Worm (Caenorhabditis elegans) whole organism, late embryonic: ENCODE measurements around the gene C34D4.4.

Experiments used
- C38D4.7 ChIP-seq: fragments of 200-800 bp; sonication (Bioruptor generic); optimal IDR thresholded peaks from 2 replicates; lab custom pipeline; 2018; ENCODE audit warnings: mild to moderate bottlenecking, missing genetic modification characterization, moderate library complexity, missing compliant biosample characterization
- K02D7.2 ChIP-seq: sonication (generic microtip); optimal IDR thresholded peaks from 2 replicates; lab custom pipeline; 2017; ENCODE audit warnings: mild to moderate bottlenecking, missing genetic modification characterization, missing compliant biosample characterization
- K09A11.1 ChIP-seq: sonication (generic microtip); optimal IDR thresholded peaks from 2 replicates; lab custom pipeline; 2017; ENCODE audit warnings: antibody characterized with exemption, mild to moderate bottlenecking, missing genetic modification characterization, missing compliant biosample characterization; ENCODE audit not compliant: insufficient read depth
- Y22D7AL.16 ChIP-seq: sonication (generic microtip); optimal IDR thresholded peaks from 2 replicates; lab custom pipeline; 2016; ENCODE audit warnings: missing genetic modification characterization, missing compliant biosample characterization
- ama-1 ChIP-seq: fragments of 150-350 bp; optimal IDR thresholded peaks from 2 replicates; lab custom pipeline; 2014
- ceh-14 ChIP-seq: sonication (generic microtip); optimal IDR thresholded peaks from 2 replicates; lab custom pipeline; 2016; ENCODE audit warnings: missing genotype, missing genetic modification characterization, missing compliant biosample characterization
- ceh-19 ChIP-seq: fragments of 200-800 bp; sonication (Bioruptor generic); optimal IDR thresholded peaks from 2 replicates; lab custom pipeline; 2018; ENCODE audit warnings: mild to moderate bottlenecking, missing genetic modification characterization, missing compliant biosample characterization
- ceh-22 ChIP-seq: sonication (generic microtip); optimal IDR thresholded peaks from 2 replicates; lab custom pipeline; 2017; ENCODE audit warnings: missing biosample characterization, missing genetic modification characterization
- ceh-30 ChIP-seq: fragments of 150-350 bp; optimal IDR thresholded peaks from 2 replicates; lab custom pipeline; 2014; ENCODE audit warnings: missing biosample characterization, missing genetic modification characterization
- ceh-31 ChIP-seq: sonication (generic microtip); optimal IDR thresholded peaks from 2 replicates; lab custom pipeline; 2016; ENCODE audit warnings: missing genetic modification characterization, missing compliant biosample characterization
- ceh-34 ChIP-seq: sonication (generic microtip); optimal IDR thresholded peaks from 2 replicates; lab custom pipeline; 2016; ENCODE audit warnings: mild to moderate bottlenecking, missing genetic modification characterization, missing compliant biosample characterization
- ceh-9 ChIP-seq: sonication (generic microtip); optimal IDR thresholded peaks from 2 replicates; lab custom pipeline; 2016; ENCODE audit warnings: mild to moderate bottlenecking, missing genetic modification characterization, inconsistent platforms, missing compliant biosample characterization
- che-1 ChIP-seq: sonication (generic microtip); optimal IDR thresholded peaks from 2 replicates; lab custom pipeline; 2016; ENCODE audit warnings: mild to moderate bottlenecking, missing genetic modification characterization, missing compliant biosample characterization
- dmd-4 ChIP-seq: sonication (generic microtip); optimal IDR thresholded peaks from 2 replicates; lab custom pipeline; 2016; ENCODE audit warnings: borderline replicate concordance, missing genetic modification characterization, missing compliant biosample characterization
- dve-1 ChIP-seq: sonication (generic microtip); optimal IDR thresholded peaks from 2 replicates; lab custom pipeline; 2017; ENCODE audit warnings: antibody characterized with exemption, mild to moderate bottlenecking, missing genetic modification characterization, missing compliant biosample characterization
- elt-2 ChIP-seq: sonication (generic microtip); optimal IDR thresholded peaks from 2 replicates; lab custom pipeline; 2016; ENCODE audit warnings: missing genetic modification reagents, missing genetic modification characterization, missing compliant biosample characterization
- elt-4 ChIP-seq: sonication (generic microtip); optimal IDR thresholded peaks from 2 replicates; lab custom pipeline; 2016; ENCODE audit warnings: missing genetic modification characterization, missing compliant biosample characterization
- eyg-1 ChIP-seq: sonication (generic microtip); optimal IDR thresholded peaks from 2 replicates; lab custom pipeline; 2016; ENCODE audit warnings: missing genotype, missing genetic modification characterization, missing compliant biosample characterization
- fax-1 ChIP-seq: sonication (generic microtip); optimal IDR thresholded peaks from 2 replicates; lab custom pipeline; 2016; ENCODE audit warnings: missing genotype, missing genetic modification characterization, missing compliant biosample characterization
- fkh-10 ChIP-seq: fragments of 150-350 bp; optimal IDR thresholded peaks from 2 replicates; lab custom pipeline; 2014; ENCODE audit warnings: missing biosample characterization, missing genetic modification reagents, missing genetic modification characterization
- fkh-6 ChIP-seq: sonication (generic microtip); optimal IDR thresholded peaks from 2 replicates; lab custom pipeline; 2016; ENCODE audit warnings: missing genetic modification characterization, missing compliant biosample characterization
- hlh-13 ChIP-seq: fragments of 200-800 bp; sonication (Bioruptor generic); optimal IDR thresholded peaks from 2 replicates; lab custom pipeline; 2018; ENCODE audit warnings: mild to moderate bottlenecking, missing genetic modification characterization, missing compliant biosample characterization
- hlh-30 ChIP-seq: sonication (generic microtip); optimal IDR thresholded peaks from 2 replicates; lab custom pipeline; 2017; ENCODE audit warnings: antibody characterized with exemption, missing genetic modification characterization, missing compliant biosample characterization; ENCODE audit not compliant: insufficient read depth
- hlh-6 ChIP-seq: sonication (generic microtip); optimal IDR thresholded peaks from 2 replicates; lab custom pipeline; 2016; ENCODE audit warnings: missing genotype, missing genetic modification characterization, missing compliant biosample characterization
- lin-11 ChIP-seq: fragments of 200-800 bp; sonication (Bioruptor generic); optimal IDR thresholded peaks from 2 replicates; lab custom pipeline; 2018; ENCODE audit warnings: mild to moderate bottlenecking, missing genetic modification characterization, missing compliant biosample characterization
- npax-4 ChIP-seq: sonication (generic microtip); optimal IDR thresholded peaks from 2 replicates; lab custom pipeline; 2016; ENCODE audit warnings: missing genetic modification characterization, missing compliant biosample characterization
- odd-2 ChIP-seq: sonication (generic microtip); optimal IDR thresholded peaks from 2 replicates; lab custom pipeline; 2017; ENCODE audit warnings: antibody characterized with exemption, mild to moderate bottlenecking, missing genetic modification characterization, missing compliant biosample characterization
- pax-1 ChIP-seq: fragments of 150-350 bp; optimal IDR thresholded peaks from 2 replicates; lab custom pipeline; 2014; ENCODE audit warnings: missing biosample characterization, missing genetic modification characterization
- pha-2 ChIP-seq: sonication (generic microtip); optimal IDR thresholded peaks from 2 replicates; lab custom pipeline; 2017; ENCODE audit warnings: mild to moderate bottlenecking, missing genetic modification characterization, missing compliant biosample characterization
- pha-4 ChIP-seq: fragments of 150-350 bp; optimal IDR thresholded peaks from 2 replicates; lab custom pipeline; 2018; ENCODE audit warnings: missing biosample characterization, missing genetic modification reagents, missing genetic modification characterization
- pqm-1 ChIP-seq: sonication (generic microtip); optimal IDR thresholded peaks from 2 replicates; lab custom pipeline; 2016; ENCODE audit warnings: missing genetic modification characterization, missing compliant biosample characterization
- ref-2 ChIP-seq: sonication (generic microtip); optimal IDR thresholded peaks from 2 replicates; lab custom pipeline; 2016; ENCODE audit warnings: missing genetic modification characterization, missing compliant biosample characterization
- syd-9 ChIP-seq: sonication (generic microtip); optimal IDR thresholded peaks from 2 replicates; lab custom pipeline; 2016; ENCODE audit warnings: mild to moderate bottlenecking, missing genetic modification characterization, moderate library complexity, missing compliant biosample characterization
- ttx-3 ChIP-seq: sonication (generic microtip); optimal IDR thresholded peaks from 2 replicates; lab custom pipeline; 2016; ENCODE audit warnings: missing genetic modification reagents, missing genetic modification characterization, missing compliant biosample characterization
- unc-3 ChIP-seq, 2 experiments: fragments of 200-800 bp in 1 of 2; sonication (Bioruptor generic) in 1 of 2; sonication (generic microtip) in 1 of 2; conservative IDR thresholded peaks in 1 of 2; optimal IDR thresholded peaks in 1 of 2; 2 replicates each; pipeline versions ENCODE4 v1.3.6 to Lab custom; 2016 to 2022; ENCODE audit warnings: missing compliant biosample characterization in 2 of 2, missing genetic modification characterization in 2 of 2, missing genetic modification reagents in 1 of 2
- unc-42 ChIP-seq: sonication (generic microtip); optimal IDR thresholded peaks from 2 replicates; lab custom pipeline; 2016; ENCODE audit warnings: missing genotype, missing genetic modification characterization, missing compliant biosample characterization

The C34D4.4 gene

ce11 chrIV:7186756-7187155, 37.6 kb downstream of the C34D4.4 start, which contains the start of gene str-249:
TSS of gene str-249 (minus strand) at chrIV:7186856.
- TF ChIP-seq K09A11.1 (tag; lab: Kevin White, UChicago) = no peak
- no peak for TF ChIP-seq pax-1 (tag; lab: Kevin White, UChicago)
- no peak for TF ChIP-seq pha-4
- TF ChIP-seq elt-4 = no peak
- no peak for TF ChIP-seq ceh-9 (tag; lab: Kevin White, UChicago)
- TF ChIP-seq hlh-6 (tag; lab: Kevin White, UChicago) = no peak
- no peak for TF ChIP-seq ceh-30 (tag; lab: Kevin White, UChicago)
- TF ChIP-seq lin-11 = no peak
- no peak for TF ChIP-seq syd-9
- TF ChIP-seq, all 69 proteins: peak for 0

DNA sequence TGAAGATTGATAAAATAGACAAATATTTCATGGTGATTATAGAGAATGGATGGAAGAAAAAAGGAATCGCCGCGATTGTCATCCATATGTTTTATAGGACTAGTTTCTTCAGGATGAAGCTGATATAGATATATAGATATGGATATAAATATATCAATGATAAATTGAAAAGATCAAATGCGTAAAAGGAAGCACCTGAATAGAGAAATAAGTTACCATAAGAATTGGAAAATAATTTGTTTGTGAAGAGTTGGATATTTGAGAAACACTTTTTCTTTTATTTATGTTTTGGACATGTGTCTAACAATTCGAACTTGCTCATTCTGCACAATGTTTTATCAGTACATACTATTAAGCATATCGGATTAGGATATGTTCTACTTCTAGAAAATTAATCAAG, 38.9 kb downstream of the C34D4.4 start, which contains the start of gene C42D4.13:
C42D4.13 (minus strand) TSS at position 101 of the 400 bp plus-strand sequence.
- TF ChIP-seq ceh-14 (tag; lab: Kevin White, UChicago) = no peak
- TF ChIP-seq, all 69 proteins: peak for 0

- no peak for TF ChIP-seq ref-2 (tag; lab: Kevin White, UChicago)
- no peak for TF ChIP-seq ama-1
- TF ChIP-seq eyg-1 = no peak
- TF ChIP-seq ceh-19 (GFP tag; lab: Kevin White, UChicago) = no peak
- no peak for TF ChIP-seq npax-4 (tag; lab: Kevin White, UChicago)
- peak; percentile 88 for TF ChIP-seq elt-2 (tag; lab: Kevin White, UChicago)
- peak; percentile 44 for TF ChIP-seq unc-42
- TF ChIP-seq hlh-30 (tag; lab: Kevin White, UChicago) = no peak
- TF ChIP-seq ceh-14 (tag; lab: Kevin White, UChicago) = no peak
- no peak for TF ChIP-seq syd-9
- no peak for TF ChIP-seq C38D4.7 (GFP tag; lab: Kevin White, UChicago)
- no peak for TF ChIP-seq dmd-4
- TF ChIP-seq pqm-1 (tag; lab: Kevin White, UChicago) = peak; percentile 27
- TF ChIP-seq, all 69 proteins: peak for 3
Observed at ce11 chrIV:7188528-7189422, 39.6 kb downstream of the C34D4.4 start, which contains the start of gene srlf-7. TSS of gene srlf-7 (plus strand) at chrIV:7189287.

- TF ChIP-seq elt-2 (tag; lab: Kevin White, UChicago) (peak; percentile 49), fkh-10 (no peak)
- TF ChIP-seq, all 69 proteins: peak for 1
Observed at ce11 chrIV:7190409-7190808, 41.2 kb downstream of the C34D4.4 start.

ce11 chrIV:7191745-7192144, 42.6 kb downstream of the C34D4.4 start, which contains the start of gene R13A1.5:
TSS of gene R13A1.5 (minus strand) at chrIV:7191845.
- TF ChIP-seq che-1 (tag; lab: Kevin White, UChicago) (no peak), elt-4 (no peak), pax-1 (tag; lab: Kevin White, UChicago) (no peak), pqm-1 (tag; lab: Kevin White, UChicago) (no peak), ttx-3 (tag; lab: Kevin White, UChicago) (no peak), hlh-6 (tag; lab: Kevin White, UChicago) (no peak), Y22D7AL.16 (tag; lab: Kevin White, UChicago) (no peak), ceh-22 (tag; lab: Kevin White, UChicago) (no peak), ceh-31 (tag; lab: Kevin White, UChicago) (no peak), unc-3 (GFP tag; conservative IDR thresholded peaks at IDR 0.05; lab: Robert Waterston, UW) (no peak), unc-3 (tag; optimal IDR thresholded peaks at IDR 0.05; lab: Kevin White, UChicago) (no peak), K02D7.2 (no peak)
- TF ChIP-seq, all 69 proteins: peak for 0

DNA sequence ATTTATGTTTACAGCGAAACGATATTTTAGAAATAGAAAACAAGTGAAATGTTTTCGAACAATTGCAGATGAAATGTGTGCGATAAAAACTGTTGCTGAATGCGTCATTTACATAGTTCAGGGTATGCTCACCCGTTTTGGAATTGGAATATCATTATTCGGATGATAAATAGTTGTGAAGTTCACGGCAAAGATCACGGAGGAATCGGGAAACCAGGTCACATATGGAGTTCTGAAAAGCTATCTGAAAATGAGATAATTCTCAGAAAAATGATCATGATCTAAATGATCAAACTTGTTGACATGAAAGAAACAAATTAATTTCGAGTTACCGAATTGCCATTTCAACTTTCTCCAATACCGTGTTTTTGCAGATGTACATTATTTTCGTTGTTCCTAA, 46.6 kb downstream of the C34D4.4 start, which contains the start of gene best-16:
best-16 (minus strand) TSS at position 101 of the 400 bp plus-strand sequence.
- no peak for TF ChIP-seq pha-2 (tag; lab: Kevin White, UChicago)
- TF ChIP-seq fkh-6 = no peak
- TF ChIP-seq unc-3 (GFP tag; conservative IDR thresholded peaks at IDR 0.05; lab: Robert Waterston, UW) = no peak
- no peak for TF ChIP-seq unc-3 (tag; optimal IDR thresholded peaks at IDR 0.05; lab: Kevin White, UChicago)
- TF ChIP-seq odd-2 (tag; lab: Kevin White, UChicago) = no peak
- TF ChIP-seq ceh-34 (tag; lab: Kevin White, UChicago) = no peak
- TF ChIP-seq ttx-3 (tag; lab: Kevin White, UChicago) = no peak
- TF ChIP-seq ceh-22 (tag; lab: Kevin White, UChicago) = no peak
- TF ChIP-seq hlh-13 = no peak
- no peak for TF ChIP-seq fax-1
- no peak for TF ChIP-seq syd-9
- no peak for TF ChIP-seq dve-1 (tag; lab: Kevin White, UChicago)
